Fruit fly (Drosophila melanogaster): ENCODE measurements around the gene CG17207.

DNA sequence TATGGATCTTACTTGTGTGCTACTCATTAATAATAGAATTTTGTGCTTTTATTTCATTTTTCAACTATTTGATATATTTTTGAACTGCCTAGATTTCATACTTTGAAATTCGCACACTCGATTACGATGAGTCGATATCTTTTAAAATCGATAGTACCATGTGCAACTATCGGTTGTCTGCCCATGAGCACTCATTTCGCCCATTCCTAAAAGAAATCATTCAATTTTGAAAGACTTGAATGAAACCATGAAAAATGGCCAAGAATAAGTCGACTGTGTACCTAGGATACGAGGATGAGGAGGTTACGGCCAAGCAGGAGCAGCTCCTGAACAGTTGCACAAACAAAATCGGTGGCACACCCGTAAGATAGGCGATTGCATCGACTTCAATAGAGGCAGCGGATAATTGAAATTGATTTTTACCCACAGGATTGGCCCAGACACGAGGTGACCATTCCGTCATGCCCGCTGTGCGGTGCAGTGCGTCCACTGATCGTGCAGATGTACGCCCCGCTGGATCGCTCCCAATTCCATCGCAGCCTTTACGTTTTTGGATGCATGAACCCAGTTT is 17.5 kb upstream of the CG17207 start, which contains the start of gene trus:
- TF ChIP-seq CrebA (GFP tag; optimal IDR thresholded peaks at IDR 0.05; ENCODE audit: borderline replicate concordance) (no peak), fru (GFP tag; optimal IDR thresholded peaks at IDR 0.05) (no peak), HLH106 (tag; optimal IDR thresholded peaks at IDR 0.05) (no peak), Myc (optimal IDR thresholded peaks at IDR 0.05) (no peak), ey (GFP tag; optimal IDR thresholded peaks at IDR 0.05) (no peak), psq (GFP tag; optimal IDR thresholded peaks at IDR 0.05) (no peak)

Data from whole organism, wandering third instar larva.